Worm (Caenorhabditis elegans) whole organism, L3 larva: ENCODE results near the gene F35F10.13.

Experiments used
- R02D3.7 ChIP-seq: fragments of 150-350 bp; optimal IDR thresholded peaks from 2 replicates; lab custom pipeline; 2014; ENCODE audit warnings: missing biosample characterization, missing genetic modification characterization
- ZK546.5 ChIP-seq: sonication (generic microtip); optimal IDR thresholded peaks from 2 replicates; lab custom pipeline; 2017; ENCODE audit warnings: missing biosample characterization, missing genetic modification characterization
- aly-2 ChIP-seq: fragments of 150-350 bp; optimal IDR thresholded peaks from 2 replicates; lab custom pipeline; 2014; ENCODE audit warnings: missing biosample characterization, missing genetic modification characterization
- ama-1 ChIP-seq: fragments of 150-350 bp; optimal IDR thresholded peaks from 2 replicates; lab custom pipeline; 2018
- ceh-16 ChIP-seq: sonication (generic microtip); optimal IDR thresholded peaks from 2 replicates; lab custom pipeline; 2017; ENCODE audit warnings: missing biosample characterization, missing genetic modification characterization
- ceh-28 ChIP-seq: fragments of 150-350 bp; optimal IDR thresholded peaks from 2 replicates; lab custom pipeline; 2014; ENCODE audit warnings: missing biosample characterization, missing genetic modification reagents, missing genetic modification characterization
- ceh-82 ChIP-seq: fragments of 150-350 bp; optimal IDR thresholded peaks from 2 replicates; lab custom pipeline; 2014; ENCODE audit warnings: missing biosample characterization, missing genetic modification characterization
- ceh-9 ChIP-seq: sonication (generic microtip); optimal IDR thresholded peaks from 2 replicates; lab custom pipeline; 2018; ENCODE audit warnings: missing biosample characterization, missing genetic modification characterization
- daf-12 ChIP-seq: fragments of 150-350 bp; optimal IDR thresholded peaks from 2 replicates; lab custom pipeline; 2014; ENCODE audit warnings: missing biosample characterization, missing genetic modification reagents, missing genetic modification characterization
- egl-27 ChIP-seq: sonication (generic microtip); optimal IDR thresholded peaks from 4 replicates; lab custom pipeline; 2017; ENCODE audit warnings: missing biosample characterization, missing genetic modification reagents, missing genetic modification characterization
- egl-5 ChIP-seq: fragments of 150-350 bp; optimal IDR thresholded peaks from 2 replicates; lab custom pipeline; 2017; ENCODE audit warnings: missing biosample characterization, missing genetic modification reagents, missing genetic modification characterization, inconsistent platforms
- elt-1 ChIP-seq: fragments of 150-350 bp; optimal IDR thresholded peaks from 2 replicates; lab custom pipeline; 2014; ENCODE audit warnings: missing biosample characterization, missing genetic modification characterization
- elt-2 ChIP-seq: sonication (generic microtip); optimal IDR thresholded peaks from 2 replicates; lab custom pipeline; 2016; ENCODE audit warnings: missing genetic modification reagents, mild to moderate bottlenecking, missing genetic modification characterization, missing compliant biosample characterization
- elt-3 ChIP-seq, 3 experiments: fragments of 150-350 bp in 1 of 3; sonication (generic microtip) in 2 of 3; optimal IDR thresholded peaks; 2 replicates in 2 of 3; 4 replicates in 1 of 3; lab custom pipeline; 2014 to 2017; ENCODE audit warnings: missing biosample characterization in 3 of 3, missing genetic modification characterization in 3 of 3
- eor-1 ChIP-seq, 2 experiments: fragments of 150-350 bp; optimal IDR thresholded peaks; 2 replicates each; lab custom pipeline; 2014 to 2018; ENCODE audit warnings: missing biosample characterization in 2 of 2, missing genetic modification characterization in 2 of 2
- fkh-10 ChIP-seq: sonication (generic microtip); optimal IDR thresholded peaks from 2 replicates; lab custom pipeline; 2017; ENCODE audit warnings: missing biosample characterization, missing genetic modification reagents, missing genetic modification characterization
- fkh-2 ChIP-seq: fragments of 150-350 bp; optimal IDR thresholded peaks from 2 replicates; lab custom pipeline; 2014; ENCODE audit warnings: missing biosample characterization, missing genetic modification reagents, missing genetic modification characterization
- fos-1 ChIP-seq: fragments of 150-350 bp; optimal IDR thresholded peaks from 2 replicates; lab custom pipeline; 2014; ENCODE audit warnings: missing biosample characterization, missing genetic modification characterization
- hmg-11 ChIP-seq: sonication (generic microtip); optimal IDR thresholded peaks from 2 replicates; lab custom pipeline; 2016; ENCODE audit warnings: missing genetic modification characterization, missing compliant biosample characterization
- jun-1 ChIP-seq: fragments of 150-350 bp; optimal IDR thresholded peaks from 2 replicates; lab custom pipeline; 2014; ENCODE audit warnings: missing biosample characterization, missing genetic modification reagents, missing genetic modification characterization
- lin-15B ChIP-seq: fragments of 150-350 bp; optimal IDR thresholded peaks from 2 replicates; lab custom pipeline; 2014; ENCODE audit warnings: missing biosample characterization, missing genetic modification characterization
- lin-39 ChIP-seq: fragments of 150-350 bp; optimal IDR thresholded peaks from 2 replicates; lab custom pipeline; 2018; ENCODE audit warnings: missing biosample characterization, missing genetic modification reagents, missing genetic modification characterization
- lsy-12 ChIP-seq: sonication (generic microtip); optimal IDR thresholded peaks from 2 replicates; lab custom pipeline; 2016; ENCODE audit warnings: mild to moderate bottlenecking, missing genetic modification characterization, missing compliant biosample characterization
- mdl-1 ChIP-seq: fragments of 150-350 bp; optimal IDR thresholded peaks from 2 replicates; lab custom pipeline; 2014; ENCODE audit warnings: missing biosample characterization, missing genetic modification characterization
- mml-1 ChIP-seq: fragments of 150-350 bp; sonication (generic microtip); optimal IDR thresholded peaks from 3 replicates; lab custom pipeline; 2014; ENCODE audit warnings: missing biosample characterization, missing genetic modification characterization
- nfya-1 ChIP-seq: sonication (generic microtip); optimal IDR thresholded peaks from 2 replicates; lab custom pipeline; 2017; ENCODE audit warnings: missing genetic modification characterization, mild to moderate bottlenecking, missing compliant biosample characterization, antibody characterized with exemption, moderate library complexity; ENCODE audit not compliant: insufficient read depth
- nhr-11 ChIP-seq: fragments of 150-350 bp; optimal IDR thresholded peaks from 2 replicates; lab custom pipeline; 2014; ENCODE audit warnings: missing biosample characterization, missing genetic modification characterization
- nhr-12 ChIP-seq: fragments of 150-350 bp; optimal IDR thresholded peaks from 2 replicates; lab custom pipeline; 2014; ENCODE audit warnings: missing biosample characterization, missing genetic modification characterization
- nhr-23 ChIP-seq: fragments of 150-350 bp; optimal IDR thresholded peaks from 2 replicates; lab custom pipeline; 2014; ENCODE audit warnings: missing biosample characterization, missing genetic modification reagents, missing genetic modification characterization
- nhr-237 ChIP-seq: fragments of 150-350 bp; optimal IDR thresholded peaks from 2 replicates; lab custom pipeline; 2014; ENCODE audit warnings: missing biosample characterization, missing genetic modification characterization
- nhr-25 ChIP-seq: sonication (generic microtip); optimal IDR thresholded peaks from 2 replicates; lab custom pipeline; 2017; ENCODE audit warnings: missing biosample characterization, missing genetic modification characterization
- nhr-28 ChIP-seq: fragments of 150-350 bp; optimal IDR thresholded peaks from 2 replicates; lab custom pipeline; 2014; ENCODE audit warnings: missing biosample characterization, missing genetic modification characterization
- nhr-43 ChIP-seq: sonication (generic microtip); optimal IDR thresholded peaks from 2 replicates; lab custom pipeline; 2016; ENCODE audit warnings: mild to moderate bottlenecking, missing genetic modification characterization, missing compliant biosample characterization; ENCODE audit not compliant: poor library complexity, severe bottlenecking
- nhr-67 ChIP-seq: fragments of 150-350 bp; optimal IDR thresholded peaks from 2 replicates; lab custom pipeline; 2014; ENCODE audit warnings: missing biosample characterization, missing genetic modification characterization
- nhr-76 ChIP-seq: fragments of 150-350 bp; sonication (generic microtip); optimal IDR thresholded peaks from 5 replicates; lab custom pipeline; 2014; ENCODE audit warnings: missing biosample characterization, missing genetic modification characterization
- pha-4 ChIP-seq: fragments of 150-350 bp; optimal IDR thresholded peaks from 2 replicates; lab custom pipeline; 2014; ENCODE audit warnings: missing biosample characterization, missing genetic modification reagents, missing genetic modification characterization
- pqm-1 ChIP-seq: fragments of 150-350 bp; optimal IDR thresholded peaks from 2 replicates; lab custom pipeline; 2017; ENCODE audit warnings: missing biosample characterization, missing genetic modification characterization, inconsistent platforms
- sea-2 ChIP-seq: fragments of 150-350 bp; sonication (generic microtip); optimal IDR thresholded peaks from 4 replicates; lab custom pipeline; 2014; ENCODE audit warnings: missing biosample characterization, missing genetic modification reagents, missing genetic modification characterization
- skn-1 ChIP-seq: fragments of 150-350 bp; optimal IDR thresholded peaks from 2 replicates; lab custom pipeline; 2014; ENCODE audit warnings: missing biosample characterization, missing genetic modification characterization
- snpc-4 ChIP-seq: fragments of 150-350 bp; optimal IDR thresholded peaks from 2 replicates; lab custom pipeline; 2014; ENCODE audit warnings: missing biosample characterization, missing genetic modification characterization
- tbx-2 ChIP-seq: sonication (generic microtip); optimal IDR thresholded peaks from 2 replicates; lab custom pipeline; 2016; ENCODE audit warnings: mild to moderate bottlenecking, missing genetic modification characterization, missing compliant biosample characterization
- unc-39 ChIP-seq: sonication (generic microtip); optimal IDR thresholded peaks from 4 replicates; lab custom pipeline; 2017; ENCODE audit warnings: missing biosample characterization, missing genetic modification characterization
- unc-62 ChIP-seq: fragments of 150-350 bp; sonication (generic microtip); optimal IDR thresholded peaks from 4 replicates; lab custom pipeline; 2014; ENCODE audit warnings: missing biosample characterization, missing genetic modification reagents, missing genetic modification characterization
- zag-1 ChIP-seq: fragments of 150-350 bp; optimal IDR thresholded peaks from 2 replicates; lab custom pipeline; 2014; ENCODE audit warnings: missing biosample characterization, missing genetic modification characterization
- ztf-11 ChIP-seq: fragments of 150-350 bp; optimal IDR thresholded peaks from 2 replicates; lab custom pipeline; 2014; ENCODE audit warnings: missing biosample characterization, missing genetic modification characterization
- ztf-4 ChIP-seq: fragments of 150-350 bp; optimal IDR thresholded peaks from 2 replicates; lab custom pipeline; 2014; ENCODE audit warnings: missing biosample characterization, missing genetic modification characterization

The F35F10.13 gene

ce11 chrV:3320005-3320404, 1.1 kb upstream of the F35F10.13 start, which contains the start of gene F35F10.14:
TSS of gene F35F10.14 (minus strand) at chrV:3320105.
- TF ChIP-seq unc-39 (tag; lab: Kevin White, UChicago) (no peak), R02D3.7 (tag; lab: Kevin White, UChicago) (no peak), elt-3 (tag; optimal IDR thresholded peaks at IDR 0.05; lab: Kevin White, UChicago) (no peak), pqm-1 (tag; lab: Kevin White, UChicago) (no peak), ZK546.5 (tag; lab: Kevin White, UChicago) (no peak), ama-1 (lab: Kevin White, UChicago) (no peak), egl-27 (tag; lab: Kevin White, UChicago) (no peak), nhr-23 (tag; lab: Kevin White, UChicago) (no peak), pha-4 (tag; lab: Kevin White, UChicago) (no peak), skn-1 (no peak), daf-12 (tag; lab: Kevin White, UChicago) (no peak), eor-1 (tag; optimal IDR thresholded peaks at IDR 0.05; lab: Kevin White, UChicago) (no peak), nhr-237 (tag; lab: Kevin White, UChicago) (no peak), mdl-1 (tag; lab: Kevin White, UChicago) (no peak), nhr-12 (tag; lab: Kevin White, UChicago) (no peak), tbx-2 (tag; lab: Kevin White, UChicago) (no peak)

- TF ChIP-seq skn-1 (no peak), nhr-76 (no peak), ama-1 (lab: Kevin White, UChicago) (no peak), ceh-9 (tag; lab: Kevin White, UChicago) (no peak), aly-2 (tag; lab: Kevin White, UChicago) (no peak), lsy-12 (tag; lab: Kevin White, UChicago) (no peak), lin-39 (no peak), nhr-23 (tag; lab: Kevin White, UChicago) (no peak), elt-2 (no peak), sea-2 (no peak)
These were observed 2.8 kb downstream of the F35F10.13 start, which contains the start of gene F35F10.1 for ce11 chrV:3316108-3316507. TSS of gene F35F10.1 (plus strand) at chrV:3316307.

- TF ChIP-seq mml-1 (tag; lab: Kevin White, UChicago) (no peak), snpc-4 (tag; lab: Kevin White, UChicago) (peak; percentile 45), nhr-67 (tag; lab: Kevin White, UChicago) (no peak), jun-1 (tag; lab: Kevin White, UChicago) (peak; percentile 13), ceh-28 (tag; lab: Kevin White, UChicago) (peak; percentile 52), ceh-9 (tag; lab: Kevin White, UChicago) (no peak), nfya-1 (peak; percentile 83), mdl-1 (tag; lab: Kevin White, UChicago) (no peak), fkh-2 (no peak), elt-1 (tag; lab: Kevin White, UChicago) (no peak), ceh-82 (tag; lab: Kevin White, UChicago) (no peak), fos-1 (tag; lab: Kevin White, UChicago) (no peak), ZK546.5 (tag; lab: Kevin White, UChicago) (no peak), lsy-12 (tag; lab: Kevin White, UChicago) (no peak), egl-5 (tag; lab: Kevin White, UChicago) (peak; percentile 75), ztf-11 (tag; lab: Kevin White, UChicago) (no peak), pha-4 (tag; lab: Kevin White, UChicago) (peak; percentile 89), zag-1 (tag; lab: Kevin White, UChicago) (no peak), elt-3 (tag; optimal IDR thresholded peaks at IDR 0.05; lab: Kevin White, UChicago) (peak in 1 of 3 experiments; percentile 39), unc-62 (GFP tag; lab: Kevin White, UChicago) (no peak), nhr-28 (no peak), tbx-2 (tag; lab: Kevin White, UChicago) (peak; percentile 38), fkh-10 (no peak), nhr-43 (tag; lab: Kevin White, UChicago) (peak; percentile 72), aly-2 (tag; lab: Kevin White, UChicago) (no peak), sea-2 (no peak), ama-1 (lab: Kevin White, UChicago) (no peak), ceh-16 (tag; lab: Kevin White, UChicago) (no peak), nhr-12 (tag; lab: Kevin White, UChicago) (no peak), hmg-11 (tag; lab: Kevin White, UChicago) (peak; percentile 84), nhr-25 (tag; lab: Kevin White, UChicago) (peak; percentile 92), skn-1 (no peak), elt-2 (peak; percentile 46), nhr-76 (no peak), egl-27 (tag; lab: Kevin White, UChicago) (no peak), nhr-237 (tag; lab: Kevin White, UChicago) (no peak), nhr-11 (tag; lab: Kevin White, UChicago) (no peak), nhr-23 (tag; lab: Kevin White, UChicago) (peak; percentile 85), lin-39 (peak; percentile 60), daf-12 (tag; lab: Kevin White, UChicago) (no peak), eor-1 (tag; optimal IDR thresholded peaks at IDR 0.05; lab: Kevin White, UChicago) (no peak), ztf-4 (tag; lab: Kevin White, UChicago) (no peak), pqm-1 (tag; lab: Kevin White, UChicago) (peak; percentile 11), lin-15B (peak; percentile 70), unc-39 (tag; lab: Kevin White, UChicago) (no peak), R02D3.7 (tag; lab: Kevin White, UChicago) (no peak)
- TF ChIP-seq, all 47 proteins: peak for 16
These were observed 3.6 kb downstream of the F35F10.13 start, which contains the start of gene arrd-19 for ce11 chrV:3315308-3315707. TSS of gene arrd-19 (minus strand) at chrV:3315516.
